Fruit fly (Drosophila melanogaster): ENCODE results near the gene CG7168.

Gene CG7168

DNA sequence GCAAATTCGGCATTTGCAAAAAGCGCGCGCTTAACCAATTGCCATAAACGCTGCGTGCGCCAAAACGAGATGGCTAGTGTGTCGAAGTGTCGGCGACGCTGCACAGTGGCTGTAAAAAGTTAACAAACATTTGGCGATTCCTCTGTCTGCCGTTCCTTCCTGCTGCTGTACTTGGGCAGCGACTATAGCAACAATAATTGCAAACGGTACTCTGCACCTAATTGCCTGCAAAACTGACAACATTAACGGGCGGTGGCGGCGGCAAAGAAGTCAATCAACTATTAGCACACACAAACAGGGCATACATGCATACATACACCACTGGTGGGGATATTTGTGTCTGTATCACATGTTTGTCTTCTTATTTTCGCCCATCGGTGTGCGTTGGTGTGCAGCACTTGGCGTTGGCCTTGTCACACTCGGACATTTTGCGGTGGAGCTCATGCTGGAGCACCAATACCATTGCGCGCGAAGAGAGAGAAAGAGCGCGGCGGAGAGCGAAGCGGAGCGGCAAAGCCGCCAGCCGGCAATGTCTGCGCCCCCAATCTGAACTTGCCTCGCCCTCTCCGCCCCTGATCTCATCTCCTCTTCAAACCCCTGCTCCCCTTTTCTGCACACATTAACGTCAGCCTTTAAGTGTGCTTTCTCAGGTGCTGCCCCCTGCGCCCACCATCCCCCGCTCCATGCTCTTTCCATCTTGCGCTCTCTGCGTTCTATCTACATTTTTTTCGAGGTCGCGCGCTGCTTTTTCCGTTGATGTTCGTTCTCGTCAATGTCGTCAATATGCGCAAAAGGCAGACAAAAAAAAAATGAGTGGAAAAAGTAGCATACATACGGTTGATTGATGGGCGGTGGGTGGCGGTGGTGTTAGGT, 18.5 kb upstream of the CG7168 start (continued):
- no peak for TF ChIP-seq oc (tag; optimal IDR thresholded peaks at IDR 0.05)
- no peak for TF ChIP-seq CG3407 (GFP tag; optimal IDR thresholded peaks at IDR 0.05)
- peak; percentile 91 to 94 for TF ChIP-seq Trl (optimal IDR thresholded peaks at IDR 0.05)
- TF ChIP-seq Trl (GFP tag; optimal IDR thresholded peaks at IDR 0.05): peak; percentile 43
- no peak for TF ChIP-seq toy (GFP tag; IDR thresholded peaks at IDR 0.05)
- TF ChIP-seq slp2 (GFP tag; optimal IDR thresholded peaks at IDR 0.05): no peak
- TF ChIP-seq CG9876 (GFP tag; optimal IDR thresholded peaks at IDR 0.05): no peak
- TF ChIP-seq sug (tag; optimal IDR thresholded peaks at IDR 0.05): peak; percentile 78
- no peak for TF ChIP-seq Sry-β (GFP tag; optimal IDR thresholded peaks at IDR 0.05)
- no peak for TF ChIP-seq Meics (GFP tag; optimal IDR thresholded peaks at IDR 0.05)
- TF ChIP-seq wek (GFP tag; optimal IDR thresholded peaks at IDR 0.05): no peak
- TF ChIP-seq CG2875 (GFP tag; optimal IDR thresholded peaks at IDR 0.05): no peak
- TF ChIP-seq row (GFP tag; IDR thresholded peaks at IDR 0.05): peak; percentile 63
- TF ChIP-seq CG10209 (GFP tag; optimal IDR thresholded peaks at IDR 0.05): peak; percentile 25
- no peak for TF ChIP-seq CG33213 (GFP tag; optimal IDR thresholded peaks at IDR 0.05)
- no peak for TF ChIP-seq MTF-1 (GFP tag; optimal IDR thresholded peaks at IDR 0.05; ENCODE audit: borderline replicate concordance)
- TF ChIP-seq Sox102F (GFP tag; optimal IDR thresholded peaks at IDR 0.05): no peak
- TF ChIP-seq CG1647 (GFP tag; optimal IDR thresholded peaks at IDR 0.05): no peak
- TF ChIP-seq CG4404 (GFP tag; IDR thresholded peaks at IDR 0.05): no peak
- TF ChIP-seq kni (GFP tag; optimal IDR thresholded peaks at IDR 0.05): no peak
- no peak for TF ChIP-seq luna (GFP tag; optimal IDR thresholded peaks at IDR 0.05)
- no peak for TF ChIP-seq Dek (tag; optimal IDR thresholded peaks at IDR 0.05)
- no peak for TF ChIP-seq nerfin-1 (tag; optimal IDR thresholded peaks at IDR 0.05)
- TF ChIP-seq Max (GFP tag; optimal IDR thresholded peaks at IDR 0.05): no peak
- peak; percentile 18 for TF ChIP-seq scrt (GFP tag; optimal IDR thresholded peaks at IDR 0.05)
- TF ChIP-seq ato (GFP tag; IDR thresholded peaks at IDR 0.05; ENCODE audit: partially characterized antibody): no peak; the same call in 1 of the 2 replicates
- TF ChIP-seq gro (GFP tag; optimal IDR thresholded peaks at IDR 0.05): no peak
- no peak for TF ChIP-seq GATAe (GFP tag; conservative IDR thresholded peaks at IDR 0.05)
- no peak for TF ChIP-seq Sox100B (GFP tag; optimal IDR thresholded peaks at IDR 0.05)
- no peak for TF ChIP-seq Stat92E (GFP tag; optimal IDR thresholded peaks at IDR 0.05)
- peak; percentile 51; the same call in 1 of the 3 replicates for TF ChIP-seq z (GFP tag; IDR thresholded peaks at IDR 0.05)
- TF ChIP-seq CG17328 (GFP tag; IDR thresholded peaks at IDR 0.05): no peak
- no peak for TF ChIP-seq chn (GFP tag; optimal IDR thresholded peaks at IDR 0.05)
- no peak for TF ChIP-seq HHEX (GFP tag; optimal IDR thresholded peaks at IDR 0.05)
- peak; percentile 40; the same call in 1 of the 2 replicates for TF ChIP-seq CG9932 (GFP tag; IDR thresholded peaks at IDR 0.05)
- TF ChIP-seq run (tag; optimal IDR thresholded peaks at IDR 0.05): no peak
- no peak for TF ChIP-seq H15 (GFP tag; IDR thresholded peaks at IDR 0.05)
- TF ChIP-seq CG13296 (GFP tag; optimal IDR thresholded peaks at IDR 0.05): no peak
- TF ChIP-seq ase (GFP tag; IDR thresholded peaks at IDR 0.05): no peak
- no peak for TF ChIP-seq da (GFP tag; optimal IDR thresholded peaks at IDR 0.05)
- TF ChIP-seq Nf-YB (GFP tag; optimal IDR thresholded peaks at IDR 0.05): peak; percentile 40
- no peak for TF ChIP-seq CG17568 (GFP tag; optimal IDR thresholded peaks at IDR 0.05)
- TF ChIP-seq CG7556 (GFP tag; optimal IDR thresholded peaks at IDR 0.05): no peak
- TF ChIP-seq Atf3 (GFP tag; optimal IDR thresholded peaks at IDR 0.05): no peak
- TF ChIP-seq p53 (GFP tag; optimal IDR thresholded peaks at IDR 0.05): no peak
- TF ChIP-seq vnd (GFP tag; IDR thresholded peaks at IDR 0.05; ENCODE audit: partially characterized antibody): no peak
- TF ChIP-seq Dll (GFP tag; IDR thresholded peaks at IDR 0.05; ENCODE audit: partially characterized antibody): peak; percentile 41; the same call in 1 of the 4 replicates
- TF ChIP-seq mirr (GFP tag; optimal IDR thresholded peaks at IDR 0.05): peak; percentile 39

Data from whole organism, embryonic.